Worm (Caenorhabditis elegans) whole organism, mixed stage, embryonic: ENCODE data around the gene ncx-2.

ENCODE experiments used
- M03D4.4 ChIP-seq: sonication (generic microtip); optimal IDR thresholded peaks from 2 replicates; lab custom pipeline; 2017; ENCODE audit warnings: mild to moderate bottlenecking, missing genetic modification characterization, missing compliant biosample characterization
- bed-3 ChIP-seq: fragments of 200-800 bp; sonication (Bioruptor generic); optimal IDR thresholded peaks from 3 replicates; lab custom pipeline; 2018; ENCODE audit warnings: mild to moderate bottlenecking, missing genetic modification characterization, moderate library complexity, missing compliant biosample characterization
- blmp-1 ChIP-seq: fragments of 150-350 bp; optimal IDR thresholded peaks from 2 replicates; lab custom pipeline; 2014; ENCODE audit warnings: missing biosample characterization, missing genetic modification characterization
- ceh-39 ChIP-seq: fragments of 150-350 bp; optimal IDR thresholded peaks from 2 replicates; lab custom pipeline; 2014; ENCODE audit warnings: missing biosample characterization, missing genetic modification characterization
- ceh-43 ChIP-seq: fragments of 200-800 bp; sonication (Bioruptor generic); optimal IDR thresholded peaks from 2 replicates; lab custom pipeline; 2018; ENCODE audit warnings: mild to moderate bottlenecking, missing genetic modification characterization, moderate library complexity, missing compliant biosample characterization
- ceh-83 ChIP-seq: fragments of 200-800 bp; sonication (Bioruptor generic); optimal IDR thresholded peaks from 2 replicates; lab custom pipeline; 2018; ENCODE audit warnings: mild to moderate bottlenecking, missing genetic modification characterization, missing compliant biosample characterization
- ces-1 ChIP-seq: fragments of 150-350 bp; optimal IDR thresholded peaks from 2 replicates; lab custom pipeline; 2014; ENCODE audit warnings: missing biosample characterization, missing genetic modification reagents, missing genetic modification characterization
- cnd-1 ChIP-seq: fragments of 200-800 bp; sonication (Bioruptor generic); optimal IDR thresholded peaks from 2 replicates; lab custom pipeline; 2018; ENCODE audit warnings: mild to moderate bottlenecking, missing genetic modification characterization, missing compliant biosample characterization
- elt-1 ChIP-seq: sonication (generic microtip); optimal IDR thresholded peaks from 2 replicates; lab custom pipeline; 2017; ENCODE audit warnings: missing genetic modification characterization, mild to moderate bottlenecking, missing compliant biosample characterization, antibody characterized with exemption, moderate library complexity, borderline replicate concordance; ENCODE audit not compliant: insufficient read depth
- elt-3 ChIP-seq: fragments of 150-350 bp; optimal IDR thresholded peaks from 2 replicates; lab custom pipeline; 2014; ENCODE audit warnings: missing biosample characterization, missing genetic modification characterization
- ham-2 ChIP-seq: fragments of 200-800 bp; sonication (Bioruptor generic); optimal IDR thresholded peaks from 2 replicates; lab custom pipeline; 2018; ENCODE audit warnings: mild to moderate bottlenecking, missing genetic modification characterization, missing compliant biosample characterization
- hlh-1 ChIP-seq: fragments of 150-350 bp; optimal IDR thresholded peaks from 2 replicates; lab custom pipeline; 2014; ENCODE audit warnings: missing biosample characterization, missing genetic modification reagents, missing genetic modification characterization
- lin-13 ChIP-seq: fragments of 150-350 bp; optimal IDR thresholded peaks from 2 replicates; lab custom pipeline; 2014; ENCODE audit warnings: missing biosample characterization, missing genetic modification characterization
- lsy-2 ChIP-seq: fragments of 150-350 bp; optimal IDR thresholded peaks from 2 replicates; lab custom pipeline; 2014; ENCODE audit warnings: missing biosample characterization, missing genetic modification characterization
- mab-5 ChIP-seq: fragments of 150-350 bp; optimal IDR thresholded peaks from 2 replicates; lab custom pipeline; 2014; ENCODE audit warnings: missing biosample characterization, missing genetic modification characterization
- mep-1 ChIP-seq: fragments of 150-350 bp; optimal IDR thresholded peaks from 2 replicates; lab custom pipeline; 2017; ENCODE audit warnings: missing biosample characterization, missing genetic modification reagents, missing genetic modification characterization, inconsistent platforms
- mls-2 ChIP-seq: sonication (generic microtip); optimal IDR thresholded peaks from 2 replicates; lab custom pipeline; 2016; ENCODE audit warnings: mild to moderate bottlenecking, missing genetic modification characterization, moderate library complexity, missing compliant biosample characterization
- nhr-12 ChIP-seq: fragments of 150-350 bp; optimal IDR thresholded peaks from 2 replicates; lab custom pipeline; 2014; ENCODE audit warnings: missing biosample characterization, missing genetic modification characterization
- nhr-237 ChIP-seq: fragments of 150-350 bp; optimal IDR thresholded peaks from 2 replicates; lab custom pipeline; 2014; ENCODE audit warnings: missing biosample characterization, missing genetic modification characterization
- nhr-28 ChIP-seq: fragments of 150-350 bp; optimal IDR thresholded peaks from 2 replicates; lab custom pipeline; 2014; ENCODE audit warnings: missing biosample characterization, missing genetic modification characterization
- nhr-76 ChIP-seq: sonication (generic microtip); optimal IDR thresholded peaks from 2 replicates; lab custom pipeline; 2017; ENCODE audit warnings: missing biosample characterization, missing genetic modification characterization
- pha-4 ChIP-seq: fragments of 150-350 bp; optimal IDR thresholded peaks from 2 replicates; lab custom pipeline; 2018; ENCODE audit warnings: missing biosample characterization, missing genetic modification reagents, missing genetic modification characterization
- sem-2 ChIP-seq: fragments of 200-800 bp; sonication (Bioruptor generic); optimal IDR thresholded peaks from 2 replicates; lab custom pipeline; 2018; ENCODE audit warnings: mild to moderate bottlenecking, missing genetic modification characterization, missing compliant biosample characterization
- snpc-4 ChIP-seq: fragments of 150-350 bp; optimal IDR thresholded peaks from 2 replicates; lab custom pipeline; 2014; ENCODE audit warnings: missing biosample characterization, missing genetic modification characterization
- sptf-1 ChIP-seq: sonication (generic microtip); optimal IDR thresholded peaks from 2 replicates; lab custom pipeline; 2017; ENCODE audit warnings: mild to moderate bottlenecking, missing genetic modification characterization, moderate library complexity, missing compliant biosample characterization
- tbx-8 ChIP-seq: fragments of 200-800 bp; sonication (Bioruptor generic); optimal IDR thresholded peaks from 2 replicates; lab custom pipeline; 2018; ENCODE audit warnings: mild to moderate bottlenecking, missing genetic modification characterization, moderate library complexity, missing compliant biosample characterization
- unc-120 ChIP-seq: sonication (generic microtip); optimal IDR thresholded peaks from 2 replicates; lab custom pipeline; 2017; ENCODE audit warnings: missing genetic modification characterization, missing compliant biosample characterization; ENCODE audit not compliant: poor library complexity, severe bottlenecking
- unc-62 ChIP-seq: fragments of 150-350 bp; optimal IDR thresholded peaks from 2 replicates; lab custom pipeline; 2014; ENCODE audit warnings: missing biosample characterization, missing genetic modification reagents, missing genetic modification characterization
- zip-8 ChIP-seq: fragments of 150-350 bp; optimal IDR thresholded peaks from 2 replicates; lab custom pipeline; 2014; ENCODE audit warnings: missing biosample characterization, missing genetic modification characterization
- ztf-11 ChIP-seq: fragments of 150-350 bp; optimal IDR thresholded peaks from 2 replicates; lab custom pipeline; 2014; ENCODE audit warnings: missing biosample characterization, missing genetic modification characterization

The ncx-2 gene

ce11 chrV:5271487-5271886 lies 32.0 kb upstream of the ncx-2 start:
- TF ChIP-seq mls-2 (tag; lab: Kevin White, UChicago) (peak; percentile 9), hlh-1 (tag; lab: Kevin White, UChicago) (peak; percentile 93), unc-120 (tag; lab: Kevin White, UChicago) (peak; percentile 92), ztf-11 (tag; lab: Kevin White, UChicago) (no peak), unc-62 (GFP tag; lab: Kevin White, UChicago) (peak; percentile 67)

ce11 chrV:5272034-5272433 lies 31.5 kb upstream of the ncx-2 start:
- TF ChIP-seq ceh-43 (GFP tag; lab: Kevin White, UChicago) (no peak), ztf-11 (tag; lab: Kevin White, UChicago) (no peak), ceh-83 (GFP tag; lab: Kevin White, UChicago) (no peak), ham-2 (GFP tag; lab: Kevin White, UChicago) (no peak), zip-8 (tag; lab: Kevin White, UChicago) (no peak), mab-5 (tag; lab: Kevin White, UChicago) (no peak), bed-3 (GFP tag; lab: Kevin White, UChicago) (no peak), tbx-8 (GFP tag; lab: Kevin White, UChicago) (no peak), ces-1 (GFP tag; lab: Kevin White, UChicago) (no peak), lsy-2 (tag; lab: Kevin White, UChicago) (no peak), mep-1 (tag; lab: Kevin White, UChicago) (no peak), blmp-1 (tag; lab: Kevin White, UChicago) (no peak), ceh-39 (tag; lab: Kevin White, UChicago) (no peak), nhr-28 (no peak), nhr-237 (tag; lab: Kevin White, UChicago) (no peak), cnd-1 (tag; lab: Kevin White, UChicago) (no peak)

ce11 chrV:5272619-5273074 lies 30.8 kb upstream of the ncx-2 start:
- no peak for TF ChIP-seq ceh-43 (GFP tag; lab: Kevin White, UChicago)
- no peak for TF ChIP-seq elt-1 (tag; lab: Kevin White, UChicago)
- TF ChIP-seq nhr-76 (tag; lab: Kevin White, UChicago), result no peak
- TF ChIP-seq unc-120 (tag; lab: Kevin White, UChicago), result peak; percentile 71
- peak; percentile 63 for TF ChIP-seq hlh-1 (tag; lab: Kevin White, UChicago)
- no peak for TF ChIP-seq lin-13 (tag; lab: Kevin White, UChicago)
- TF ChIP-seq unc-62 (GFP tag; lab: Kevin White, UChicago), result peak; percentile 66
- TF ChIP-seq ces-1 (GFP tag; lab: Kevin White, UChicago), result no peak
- TF ChIP-seq ceh-39 (tag; lab: Kevin White, UChicago), result no peak
- TF ChIP-seq elt-3, result peak; percentile 16
- TF ChIP-seq lsy-2 (tag; lab: Kevin White, UChicago), result no peak
- TF ChIP-seq nhr-28, result no peak
- no peak for TF ChIP-seq sem-2
- TF ChIP-seq nhr-237 (tag; lab: Kevin White, UChicago), result no peak

- TF ChIP-seq nhr-237 (tag; lab: Kevin White, UChicago) (no peak), ceh-83 (GFP tag; lab: Kevin White, UChicago) (no peak)
These were observed 30.2 kb upstream of the ncx-2 start for ce11 chrV:5273241-5273640.

ce11 chrV:5273770-5274169 lies 29.7 kb upstream of the ncx-2 start, which contains the start of gene natc-2:
Gene natc-2, plus strand, starts transcription at chrV:5274070.
- TF ChIP-seq mls-2 (tag; lab: Kevin White, UChicago) (no peak), unc-120 (tag; lab: Kevin White, UChicago) (no peak), elt-3 (no peak), sem-2 (no peak)
- TF ChIP-seq, all 35 proteins: peak for 0

ce11 chrV:5274974-5275373 lies 28.5 kb upstream of the ncx-2 start:
- TF ChIP-seq ceh-43 (GFP tag; lab: Kevin White, UChicago) (no peak), mep-1 (tag; lab: Kevin White, UChicago) (no peak), nhr-12 (no peak), snpc-4 (tag; lab: Kevin White, UChicago) (no peak), sptf-1 (tag; lab: Kevin White, UChicago) (peak; percentile 11), ceh-83 (GFP tag; lab: Kevin White, UChicago) (no peak), ces-1 (GFP tag; lab: Kevin White, UChicago) (peak; percentile 23), lin-13 (tag; lab: Kevin White, UChicago) (peak; percentile 40), ztf-11 (tag; lab: Kevin White, UChicago) (no peak), lsy-2 (tag; lab: Kevin White, UChicago) (peak; percentile 6), elt-3 (no peak), bed-3 (GFP tag; lab: Kevin White, UChicago) (peak; percentile 8), M03D4.4 (tag; lab: Kevin White, UChicago) (peak; percentile 37), pha-4 (tag; lab: Kevin White, UChicago) (no peak), nhr-28 (no peak)
